Worm (Caenorhabditis elegans) whole organism, midembryonic: Measurements from ENCODE around the gene ivph-3.

Experiments used
- T22C8.4 ChIP-seq: fragments of 200-800 bp; sonication (Bioruptor generic); IDR thresholded peaks from 2 replicates; pipeline ENCODE4 v1.3.6; 2022; ENCODE audit warnings: missing genetic modification characterization, missing compliant biosample characterization
- cog-1 ChIP-seq: sonication (generic microtip); optimal IDR thresholded peaks from 2 replicates; lab custom pipeline; 2016; ENCODE audit warnings: missing genetic modification characterization, missing compliant biosample characterization
- flt-1 ChIP-seq: fragments of 200-800 bp; sonication (Bioruptor generic); IDR thresholded peaks from 2 replicates; pipeline ENCODE4 v1.3.6; 2022; ENCODE audit warnings: missing genetic modification characterization, missing compliant biosample characterization
- klf-2 ChIP-seq: fragments of 200-800 bp; sonication (Bioruptor generic); conservative IDR thresholded peaks from 2 replicates; pipeline ENCODE4 v1.3.6; 2022; ENCODE audit warnings: missing genetic modification reagents, missing genetic modification characterization, missing compliant biosample characterization
- med-1 ChIP-seq: sonication (generic microtip); optimal IDR thresholded peaks from 2 replicates; lab custom pipeline; 2017; ENCODE audit warnings: missing genetic modification characterization, mild to moderate bottlenecking, missing compliant biosample characterization, antibody characterized with exemption, missing genetic modification reagents; ENCODE audit not compliant: insufficient read depth
- ref-1 ChIP-seq: fragments of 200-800 bp; sonication (Bioruptor generic); conservative IDR thresholded peaks from 2 replicates; pipeline ENCODE4 v1.3.6; 2022; ENCODE audit warnings: missing genetic modification reagents, missing genetic modification characterization, missing compliant biosample characterization
- ztf-23 ChIP-seq: fragments of 200-800 bp; sonication (Bioruptor generic); IDR thresholded peaks from 2 replicates; pipeline ENCODE4 v1.3.6; 2022; ENCODE audit warnings: missing genetic modification reagents, missing genetic modification characterization, missing compliant biosample characterization
- ztf-29 ChIP-seq: fragments of 200-800 bp; sonication (Bioruptor generic); IDR thresholded peaks from 2 replicates; pipeline ENCODE4 v1.3.6; 2022; ENCODE audit warnings: missing genetic modification reagents, missing genetic modification characterization, missing compliant biosample characterization

ce11 chrIV:3011647-3012046, 41.9 kb upstream of the ivph-3 start:
- TF ChIP-seq flt-1 (no peak), med-1 (GFP tag; lab: Kevin White, UChicago) (no peak), ref-1 (GFP tag; lab: Robert Waterston, UW) (no peak), T22C8.4 (GFP tag; lab: Robert Waterston, UW) (no peak), cog-1 (tag; lab: Kevin White, UChicago) (no peak), ztf-23 (GFP tag; lab: Robert Waterston, UW) (no peak), ztf-29 (GFP tag; lab: Robert Waterston, UW) (no peak), klf-2 (GFP tag; lab: Robert Waterston, UW) (no peak)
